Worm (Caenorhabditis elegans) whole organism, L3 larva: ENCODE results near the gene ZK666.8.

Experiments used
- R02D3.7 ChIP-seq: fragments of 150-350 bp; optimal IDR thresholded peaks from 2 replicates; lab custom pipeline; 2014; ENCODE audit warnings: missing biosample characterization, missing genetic modification characterization
- ZK546.5 ChIP-seq: sonication (generic microtip); optimal IDR thresholded peaks from 2 replicates; lab custom pipeline; 2017; ENCODE audit warnings: missing biosample characterization, missing genetic modification characterization
- aly-2 ChIP-seq: fragments of 150-350 bp; optimal IDR thresholded peaks from 2 replicates; lab custom pipeline; 2014; ENCODE audit warnings: missing biosample characterization, missing genetic modification characterization
- ama-1 ChIP-seq: fragments of 150-350 bp; optimal IDR thresholded peaks from 2 replicates; lab custom pipeline; 2018
- ceh-16 ChIP-seq: sonication (generic microtip); optimal IDR thresholded peaks from 2 replicates; lab custom pipeline; 2017; ENCODE audit warnings: missing biosample characterization, missing genetic modification characterization
- ceh-28 ChIP-seq: fragments of 150-350 bp; optimal IDR thresholded peaks from 2 replicates; lab custom pipeline; 2014; ENCODE audit warnings: missing biosample characterization, missing genetic modification reagents, missing genetic modification characterization
- ceh-82 ChIP-seq: fragments of 150-350 bp; optimal IDR thresholded peaks from 2 replicates; lab custom pipeline; 2014; ENCODE audit warnings: missing biosample characterization, missing genetic modification characterization
- ceh-9 ChIP-seq: sonication (generic microtip); optimal IDR thresholded peaks from 2 replicates; lab custom pipeline; 2018; ENCODE audit warnings: missing biosample characterization, missing genetic modification characterization
- daf-12 ChIP-seq: fragments of 150-350 bp; optimal IDR thresholded peaks from 2 replicates; lab custom pipeline; 2014; ENCODE audit warnings: missing biosample characterization, missing genetic modification reagents, missing genetic modification characterization
- egl-27 ChIP-seq: sonication (generic microtip); optimal IDR thresholded peaks from 4 replicates; lab custom pipeline; 2017; ENCODE audit warnings: missing biosample characterization, missing genetic modification reagents, missing genetic modification characterization
- egl-5 ChIP-seq: fragments of 150-350 bp; optimal IDR thresholded peaks from 2 replicates; lab custom pipeline; 2017; ENCODE audit warnings: missing biosample characterization, missing genetic modification reagents, missing genetic modification characterization, inconsistent platforms
- elt-1 ChIP-seq: fragments of 150-350 bp; optimal IDR thresholded peaks from 2 replicates; lab custom pipeline; 2014; ENCODE audit warnings: missing biosample characterization, missing genetic modification characterization
- elt-2 ChIP-seq: sonication (generic microtip); optimal IDR thresholded peaks from 2 replicates; lab custom pipeline; 2016; ENCODE audit warnings: missing genetic modification reagents, mild to moderate bottlenecking, missing genetic modification characterization, missing compliant biosample characterization
- eor-1 ChIP-seq, 2 experiments: fragments of 150-350 bp; optimal IDR thresholded peaks; 2 replicates each; lab custom pipeline; 2014 to 2018; ENCODE audit warnings: missing biosample characterization in 2 of 2, missing genetic modification characterization in 2 of 2
- fkh-10 ChIP-seq: sonication (generic microtip); optimal IDR thresholded peaks from 2 replicates; lab custom pipeline; 2017; ENCODE audit warnings: missing biosample characterization, missing genetic modification reagents, missing genetic modification characterization
- fkh-2 ChIP-seq: fragments of 150-350 bp; optimal IDR thresholded peaks from 2 replicates; lab custom pipeline; 2014; ENCODE audit warnings: missing biosample characterization, missing genetic modification reagents, missing genetic modification characterization
- fos-1 ChIP-seq: fragments of 150-350 bp; optimal IDR thresholded peaks from 2 replicates; lab custom pipeline; 2014; ENCODE audit warnings: missing biosample characterization, missing genetic modification characterization
- hmg-11 ChIP-seq: sonication (generic microtip); optimal IDR thresholded peaks from 2 replicates; lab custom pipeline; 2016; ENCODE audit warnings: missing genetic modification characterization, missing compliant biosample characterization
- jun-1 ChIP-seq: fragments of 150-350 bp; optimal IDR thresholded peaks from 2 replicates; lab custom pipeline; 2014; ENCODE audit warnings: missing biosample characterization, missing genetic modification reagents, missing genetic modification characterization
- lin-15B ChIP-seq: fragments of 150-350 bp; optimal IDR thresholded peaks from 2 replicates; lab custom pipeline; 2014; ENCODE audit warnings: missing biosample characterization, missing genetic modification characterization
- lin-39 ChIP-seq: fragments of 150-350 bp; optimal IDR thresholded peaks from 2 replicates; lab custom pipeline; 2018; ENCODE audit warnings: missing biosample characterization, missing genetic modification reagents, missing genetic modification characterization
- lsy-12 ChIP-seq: sonication (generic microtip); optimal IDR thresholded peaks from 2 replicates; lab custom pipeline; 2016; ENCODE audit warnings: mild to moderate bottlenecking, missing genetic modification characterization, missing compliant biosample characterization
- nfya-1 ChIP-seq: sonication (generic microtip); optimal IDR thresholded peaks from 2 replicates; lab custom pipeline; 2017; ENCODE audit warnings: missing genetic modification characterization, mild to moderate bottlenecking, missing compliant biosample characterization, antibody characterized with exemption, moderate library complexity; ENCODE audit not compliant: insufficient read depth
- nhr-11 ChIP-seq: fragments of 150-350 bp; optimal IDR thresholded peaks from 2 replicates; lab custom pipeline; 2014; ENCODE audit warnings: missing biosample characterization, missing genetic modification characterization
- nhr-12 ChIP-seq: fragments of 150-350 bp; optimal IDR thresholded peaks from 2 replicates; lab custom pipeline; 2014; ENCODE audit warnings: missing biosample characterization, missing genetic modification characterization
- nhr-23 ChIP-seq: fragments of 150-350 bp; optimal IDR thresholded peaks from 2 replicates; lab custom pipeline; 2014; ENCODE audit warnings: missing biosample characterization, missing genetic modification reagents, missing genetic modification characterization
- nhr-237 ChIP-seq: fragments of 150-350 bp; optimal IDR thresholded peaks from 2 replicates; lab custom pipeline; 2014; ENCODE audit warnings: missing biosample characterization, missing genetic modification characterization
- nhr-25 ChIP-seq: sonication (generic microtip); optimal IDR thresholded peaks from 2 replicates; lab custom pipeline; 2017; ENCODE audit warnings: missing biosample characterization, missing genetic modification characterization
- nhr-43 ChIP-seq: sonication (generic microtip); optimal IDR thresholded peaks from 2 replicates; lab custom pipeline; 2016; ENCODE audit warnings: mild to moderate bottlenecking, missing genetic modification characterization, missing compliant biosample characterization; ENCODE audit not compliant: poor library complexity, severe bottlenecking
- nhr-67 ChIP-seq: fragments of 150-350 bp; optimal IDR thresholded peaks from 2 replicates; lab custom pipeline; 2014; ENCODE audit warnings: missing biosample characterization, missing genetic modification characterization
- nhr-76 ChIP-seq: fragments of 150-350 bp; sonication (generic microtip); optimal IDR thresholded peaks from 5 replicates; lab custom pipeline; 2014; ENCODE audit warnings: missing biosample characterization, missing genetic modification characterization
- nhr-77 ChIP-seq: fragments of 150-350 bp; optimal IDR thresholded peaks from 2 replicates; lab custom pipeline; 2014; ENCODE audit warnings: missing biosample characterization, missing genetic modification characterization
- pha-4 ChIP-seq: fragments of 150-350 bp; optimal IDR thresholded peaks from 2 replicates; lab custom pipeline; 2014; ENCODE audit warnings: missing biosample characterization, missing genetic modification reagents, missing genetic modification characterization
- sea-2 ChIP-seq: fragments of 150-350 bp; sonication (generic microtip); optimal IDR thresholded peaks from 4 replicates; lab custom pipeline; 2014; ENCODE audit warnings: missing biosample characterization, missing genetic modification reagents, missing genetic modification characterization
- skn-1 ChIP-seq: fragments of 150-350 bp; optimal IDR thresholded peaks from 2 replicates; lab custom pipeline; 2014; ENCODE audit warnings: missing biosample characterization, missing genetic modification characterization
- snpc-4 ChIP-seq: fragments of 150-350 bp; optimal IDR thresholded peaks from 2 replicates; lab custom pipeline; 2014; ENCODE audit warnings: missing biosample characterization, missing genetic modification characterization
- unc-39 ChIP-seq: sonication (generic microtip); optimal IDR thresholded peaks from 4 replicates; lab custom pipeline; 2017; ENCODE audit warnings: missing biosample characterization, missing genetic modification characterization
- unc-62 ChIP-seq: fragments of 150-350 bp; sonication (generic microtip); optimal IDR thresholded peaks from 4 replicates; lab custom pipeline; 2014; ENCODE audit warnings: missing biosample characterization, missing genetic modification reagents, missing genetic modification characterization
- zag-1 ChIP-seq: fragments of 150-350 bp; optimal IDR thresholded peaks from 2 replicates; lab custom pipeline; 2014; ENCODE audit warnings: missing biosample characterization, missing genetic modification characterization
- ztf-4 ChIP-seq: fragments of 150-350 bp; optimal IDR thresholded peaks from 2 replicates; lab custom pipeline; 2014; ENCODE audit warnings: missing biosample characterization, missing genetic modification characterization

Gene ZK666.8

ce11 chrII:10452620-10453019, 40.3 kb downstream of the ZK666.8 start, which contains the start of gene ZK673.4:
ZK673.4 (plus strand) TSS chrII:10452920.
- TF ChIP-seq elt-1 (tag; lab: Kevin White, UChicago), result no peak
- TF ChIP-seq nhr-25 (tag; lab: Kevin White, UChicago), result no peak
- no peak for TF ChIP-seq fos-1 (tag; lab: Kevin White, UChicago)
- TF ChIP-seq nhr-67 (tag; lab: Kevin White, UChicago), result no peak
- no peak for TF ChIP-seq nfya-1 (tag; lab: Kevin White, UChicago)
- no peak for TF ChIP-seq hmg-11
- TF ChIP-seq ceh-82, result no peak
- no peak for TF ChIP-seq sea-2 (GFP tag; lab: Kevin White, UChicago)
- TF ChIP-seq egl-27 (tag; lab: Kevin White, UChicago), result no peak
- TF ChIP-seq nhr-237 (tag; lab: Kevin White, UChicago), result no peak
- no peak for TF ChIP-seq ceh-9
- TF ChIP-seq unc-62 (GFP tag; lab: Kevin White, UChicago), result no peak
- no peak for TF ChIP-seq unc-39 (tag; lab: Kevin White, UChicago)

- TF ChIP-seq fos-1 (tag; lab: Kevin White, UChicago), result no peak
- TF ChIP-seq nhr-12 (tag; lab: Kevin White, UChicago), result no peak
- no peak for TF ChIP-seq fkh-2 (tag; lab: Kevin White, UChicago)
- no peak for TF ChIP-seq fkh-10
- no peak for TF ChIP-seq daf-12
- TF ChIP-seq ama-1 (lab: Kevin White, UChicago), result peak; percentile 86
- peak; percentile 62 for TF ChIP-seq lsy-12
- TF ChIP-seq unc-62 (GFP tag; lab: Kevin White, UChicago), result no peak
- TF ChIP-seq R02D3.7 (tag; lab: Kevin White, UChicago), result no peak
- TF ChIP-seq ceh-28 (tag; lab: Kevin White, UChicago), result peak; percentile 30
- no peak for TF ChIP-seq sea-2 (GFP tag; lab: Kevin White, UChicago)
- TF ChIP-seq snpc-4 (tag; lab: Kevin White, UChicago), result no peak
- no peak for TF ChIP-seq elt-1 (tag; lab: Kevin White, UChicago)
- TF ChIP-seq nhr-23 (tag; lab: Kevin White, UChicago), result no peak
- no peak for TF ChIP-seq nhr-67 (tag; lab: Kevin White, UChicago)
- no peak for TF ChIP-seq hmg-11
- TF ChIP-seq ceh-9, result no peak
- TF ChIP-seq nhr-77 (tag; lab: Kevin White, UChicago), result no peak
- no peak for TF ChIP-seq ceh-82
- TF ChIP-seq egl-27 (tag; lab: Kevin White, UChicago), result no peak
- no peak for TF ChIP-seq nhr-76 (tag; lab: Kevin White, UChicago)
- TF ChIP-seq nhr-25 (tag; lab: Kevin White, UChicago), result no peak
- TF ChIP-seq ZK546.5 (tag; lab: Kevin White, UChicago), result no peak
- TF ChIP-seq nhr-11, result no peak
- TF ChIP-seq skn-1, result no peak
- no peak for TF ChIP-seq eor-1 (tag; optimal IDR thresholded peaks at IDR 0.05; lab: Kevin White, UChicago)
- peak; percentile 58 for TF ChIP-seq ztf-4
- peak; percentile 48 for TF ChIP-seq jun-1 (tag; lab: Kevin White, UChicago)
- peak; percentile 25 for TF ChIP-seq elt-2 (tag; lab: Kevin White, UChicago)
- peak; percentile 55 for TF ChIP-seq nhr-43 (tag; lab: Kevin White, UChicago)
- peak; percentile 55 for TF ChIP-seq pha-4
- no peak for TF ChIP-seq egl-5 (tag; lab: Kevin White, UChicago)
- TF ChIP-seq zag-1 (tag; lab: Kevin White, UChicago), result no peak
- TF ChIP-seq nhr-237 (tag; lab: Kevin White, UChicago), result no peak
Measured at ce11 chrII:10450335-10450734, 42.6 kb downstream of the ZK666.8 start.

- TF ChIP-seq sea-2 (GFP tag; lab: Kevin White, UChicago) (no peak), ceh-28 (tag; lab: Kevin White, UChicago) (no peak), lin-39 (tag; lab: Kevin White, UChicago) (no peak), R02D3.7 (tag; lab: Kevin White, UChicago) (no peak), nhr-67 (tag; lab: Kevin White, UChicago) (no peak), nhr-43 (tag; lab: Kevin White, UChicago) (no peak), unc-62 (GFP tag; lab: Kevin White, UChicago) (no peak), nfya-1 (tag; lab: Kevin White, UChicago) (no peak), ceh-82 (no peak), eor-1 (tag; optimal IDR thresholded peaks at IDR 0.05; lab: Kevin White, UChicago) (no peak), ceh-16 (tag; lab: Kevin White, UChicago) (no peak), aly-2 (tag; lab: Kevin White, UChicago) (no peak), lin-15B (no peak)
Measured at ce11 chrII:10449707-10450106, 43.2 kb downstream of the ZK666.8 start, which contains the start of gene lin-56. lin-56 (plus strand) TSS chrII:10450007.
